Fruit fly (Drosophila melanogaster): ENCODE data around the gene Mvb12.

- TF ChIP-seq CG15710 (tag; optimal IDR thresholded peaks at IDR 0.05) (no peak), CG4496 (GFP tag; IDR thresholded peaks at IDR 0.05) (no peak), CG8301 (tag; optimal IDR thresholded peaks at IDR 0.05) (no peak), Pif1B (GFP tag; optimal IDR thresholded peaks at IDR 0.05) (no peak), CG14655 (GFP tag; optimal IDR thresholded peaks at IDR 0.05) (no peak), EcR (GFP tag; optimal IDR thresholded peaks at IDR 0.05) (no peak), fd96Ca (GFP tag; IDR thresholded peaks at IDR 0.05) (no peak), CG32121 (GFP tag; IDR thresholded peaks at IDR 0.05) (no peak), CG8159 (tag; optimal IDR thresholded peaks at IDR 0.05) (no peak)
Measured at dm6 chrX:18088432-18088831, 12.7 kb downstream of the Mvb12 start, which contains the start of gene CG7536.

Measured in whole organism, pupa.